Worm (Caenorhabditis elegans): ENCODE measurements around the gene ras-2.

DNA sequence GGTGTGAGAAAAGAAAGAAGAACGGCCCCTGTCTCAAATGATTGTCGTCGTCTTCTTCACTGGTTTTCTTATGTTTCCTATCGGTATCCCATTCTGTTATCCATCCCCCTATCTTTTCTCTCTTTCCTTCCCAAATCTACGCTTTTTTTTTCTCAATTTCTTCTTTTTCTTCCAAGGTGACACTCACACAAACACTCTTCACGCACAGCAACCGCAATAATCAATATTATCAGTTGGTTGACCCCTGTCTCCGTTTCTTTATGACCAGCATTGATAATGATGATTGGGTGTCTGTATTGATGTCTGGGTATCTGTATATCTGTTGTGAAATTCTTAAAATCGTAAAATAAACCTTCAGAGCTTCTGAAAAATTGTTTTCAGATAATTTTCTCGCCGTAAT lies 945 bp upstream of the ras-2 start:
- no peak for TF ChIP-seq lin-39 (tag; optimal IDR thresholded peaks at IDR 0.05)
- TF ChIP-seq ceh-82 (tag; optimal IDR thresholded peaks at IDR 0.05), result no peak
- no peak for TF ChIP-seq rbr-2 (tag; optimal IDR thresholded peaks at IDR 0.05)
- no peak for TF ChIP-seq lin-15B (tag; optimal IDR thresholded peaks at IDR 0.05)
- TF ChIP-seq pqm-1 (tag; optimal IDR thresholded peaks at IDR 0.05), result peak; percentile 25
- TF ChIP-seq lin-38 (GFP tag; IDR thresholded peaks at IDR 0.05), result no peak
- TF ChIP-seq nhr-11 (tag; optimal IDR thresholded peaks at IDR 0.05), result peak; percentile 29
- no peak for TF ChIP-seq nhr-25 (tag; optimal IDR thresholded peaks at IDR 0.05; ENCODE audit: borderline replicate concordance, insufficient read depth)
- no peak for TF ChIP-seq snpc-4 (tag; optimal IDR thresholded peaks at IDR 0.05)

All from whole organism, L4 larva.